Worm (Caenorhabditis elegans): ENCODE measurements around the gene T26C5.3.

T26C5.3 gene

ce11 chrII:9295678-9296077 is 59.3 kb downstream of the T26C5.3 start, which contains the start of gene C01G6.9:
Gene C01G6.9 (minus strand): TSS chrII:9295818.
- TF ChIP-seq hmg-4 (GFP tag; optimal IDR thresholded peaks at IDR 0.05): no peak
- no peak for TF ChIP-seq tra-4 (tag; optimal IDR thresholded peaks at IDR 0.05)
- TF ChIP-seq ceh-13 (GFP tag; optimal IDR thresholded peaks at IDR 0.05): no peak
- TF ChIP-seq tbx-37 (GFP tag; conservative IDR thresholded peaks at IDR 0.05): no peak
- no peak for TF ChIP-seq flt-1 (GFP tag; IDR thresholded peaks at IDR 0.05)
- no peak for TF ChIP-seq sea-1 (GFP tag; conservative IDR thresholded peaks at IDR 0.05)

Measured in whole organism, early embryonic.